Worm (Caenorhabditis elegans): Measurements from ENCODE around the gene F28C1.3.

Gene F28C1.3

ce11 chrV:12491070-12491643 lies 22.7 kb downstream of the F28C1.3 start (continued):
- TF ChIP-seq egl-18 (GFP tag; IDR thresholded peaks at IDR 0.05): no peak
- TF ChIP-seq F23B12.7 (tag; optimal IDR thresholded peaks at IDR 0.05; ENCODE audit: insufficient read depth): peak; percentile 56
- no peak for TF ChIP-seq hlh-12 (tag; optimal IDR thresholded peaks at IDR 0.05)
- TF ChIP-seq Y79H2A.3 (GFP tag; conservative IDR thresholded peaks at IDR 0.05): no peak
- no peak for TF ChIP-seq let-526 (GFP tag; IDR thresholded peaks at IDR 0.05)
- peak; percentile 38 for TF ChIP-seq madf-10 (tag; optimal IDR thresholded peaks at IDR 0.05)
- TF ChIP-seq ceh-79 (tag; optimal IDR thresholded peaks at IDR 0.05): no peak
- TF ChIP-seq B0261.1 (tag; optimal IDR thresholded peaks at IDR 0.05): peak; percentile 37
- no peak; the same call in 1 of the 2 replicates for TF ChIP-seq zfh-2 (GFP tag; conservative IDR thresholded peaks at IDR 0.05)
- TF ChIP-seq snpc-1.1 (tag; optimal IDR thresholded peaks at IDR 0.05; ENCODE audit: insufficient read depth): peak; percentile 100
- no peak for TF ChIP-seq Y95B8A.8 (GFP tag; IDR thresholded peaks at IDR 0.05)
- TF ChIP-seq somi-1 (GFP tag; optimal IDR thresholded peaks at IDR 0.05): no peak
- TF ChIP-seq nfyb-1 (GFP tag; IDR thresholded peaks at IDR 0.05): peak; percentile 87
- peak; percentile 17; the same call in 1 of the 2 replicates for TF ChIP-seq madf-8 (GFP tag; conservative IDR thresholded peaks at IDR 0.05)
- peak; percentile 88 for TF ChIP-seq B0336.3 (GFP tag; IDR thresholded peaks at IDR 0.05)
- TF ChIP-seq B0019.2 (GFP tag; conservative IDR thresholded peaks at IDR 0.05): peak; percentile 50; the same call in 1 of the 2 replicates
- TF ChIP-seq snpc-3.4 (tag; optimal IDR thresholded peaks at IDR 0.05): peak; percentile 99
- peak; percentile 10 for TF ChIP-seq atf-7 (tag; optimal IDR thresholded peaks at IDR 0.05)
- no peak for TF ChIP-seq ztf-6 (GFP tag; IDR thresholded peaks at IDR 0.05)
- peak; percentile 40 for TF ChIP-seq mes-4 (tag; optimal IDR thresholded peaks at IDR 0.05)
- TF ChIP-seq unc-130 (GFP tag; optimal IDR thresholded peaks at IDR 0.05): peak; percentile 13
- no peak for TF ChIP-seq athp-1 (tag; optimal IDR thresholded peaks at IDR 0.05)
- TF ChIP-seq efl-1 (GFP tag; optimal IDR thresholded peaks at IDR 0.05): no peak
- no peak for TF ChIP-seq akir-1 (GFP tag; optimal IDR thresholded peaks at IDR 0.05)
- no peak for TF ChIP-seq hlh-26 (GFP tag; conservative IDR thresholded peaks at IDR 0.05)
- TF ChIP-seq Y56A3A.18 (GFP tag; IDR thresholded peaks at IDR 0.05): peak; percentile 90
- TF ChIP-seq attf-6 (GFP tag; IDR thresholded peaks at IDR 0.05): peak; percentile 91
- peak; percentile 54 for TF ChIP-seq lin-40 (tag; optimal IDR thresholded peaks at IDR 0.05)
- peak; percentile 99 for TF ChIP-seq pbrm-1 (GFP tag; IDR thresholded peaks at IDR 0.05)
- peak; percentile 85 for TF ChIP-seq F49E8.2 (tag; optimal IDR thresholded peaks at IDR 0.05; ENCODE audit: insufficient read depth)
- TF ChIP-seq dpl-1 (GFP tag; optimal IDR thresholded peaks at IDR 0.05): no peak
- TF ChIP-seq nhr-120 (GFP tag; IDR thresholded peaks at IDR 0.05): no peak
- 0 out of 2 replicates have a peak, but pooled peaks have one; percentile 7 for TF ChIP-seq madf-3 (GFP tag; IDR thresholded peaks at IDR 0.05)
- TF ChIP-seq sdz-38 (tag; optimal IDR thresholded peaks at IDR 0.05): no peak
- TF ChIP-seq hrde-1 (tag; optimal IDR thresholded peaks at IDR 0.05; ENCODE audit: borderline replicate concordance): peak; percentile 24
- TF ChIP-seq lin-35 (GFP tag; optimal IDR thresholded peaks at IDR 0.05): peak in 1 of 3 experiments; percentile 22
- peak; percentile 56; the same call in 1 of the 2 replicates for TF ChIP-seq hmg-20 (GFP tag; IDR thresholded peaks at IDR 0.05)
- peak; percentile 100 for TF ChIP-seq snpc-4 (GFP tag; optimal IDR thresholded peaks at IDR 0.05)
- peak; percentile 99 to 100 (median 100) for TF ChIP-seq snpc-4 (tag; optimal IDR thresholded peaks at IDR 0.05)
- TF ChIP-seq ceh-100 (GFP tag; IDR thresholded peaks at IDR 0.05): peak; percentile 71
- TF ChIP-seq let-607 (tag; optimal IDR thresholded peaks at IDR 0.05): peak in 1 of 2 experiments; percentile 8
- peak; percentile 72 for TF ChIP-seq hsf-1 (GFP tag; IDR thresholded peaks at IDR 0.05)
- TF ChIP-seq ceh-40 (GFP tag; IDR thresholded peaks at IDR 0.05): no peak
- TF ChIP-seq ZK185.1 (tag; optimal IDR thresholded peaks at IDR 0.05; ENCODE audit: poor library complexity, severe bottlenecking): peak; percentile 79
- no peak for TF ChIP-seq lag-1 (GFP tag; IDR thresholded peaks at IDR 0.05)
- no peak for TF ChIP-seq mel-28 (tag; optimal IDR thresholded peaks at IDR 0.05; ENCODE audit: borderline replicate concordance)
